Fruit fly (Drosophila melanogaster) whole organism, embryonic: Measurements from ENCODE around the gene CG10747.
A peak's percentile ranks its signal among the peaks of the same experiment; 100 is the strongest.

Experiments
- Awh ChIP-seq: fragments of 200-800 bp; sonication (Bioruptor generic); IDR thresholded peaks from 2 replicates; pipeline ENCODE4, ENCODE4 v1.3.6; 2022; ENCODE audit warnings: missing biosample characterization, missing genetic modification characterization
- CG10267 ChIP-seq: fragments of 200-800 bp; sonication (Bioruptor generic); optimal IDR thresholded peaks from 2 replicates; lab custom pipeline; 2018; ENCODE audit warnings: missing biosample characterization, mild to moderate bottlenecking, missing genetic modification characterization, moderate library complexity
- CG10321 ChIP-seq: fragments of 200-800 bp; sonication (Bioruptor generic); IDR thresholded peaks from 2 replicates; pipeline ENCODE4 v1.3.6; 2022; ENCODE audit warnings: missing biosample characterization, missing genetic modification characterization
- CG10543 ChIP-seq: fragments of 200-800 bp; sonication (Bioruptor generic); optimal IDR thresholded peaks from 3 replicates; lab custom pipeline; 2017; ENCODE audit warnings: missing biosample characterization, mild to moderate bottlenecking, missing genetic modification characterization, moderate library complexity
- CG11504 ChIP-seq: fragments of 200-800 bp; sonication (Bioruptor generic); optimal IDR thresholded peaks from 3 replicates; lab custom pipeline; 2019; ENCODE audit warnings: missing biosample characterization, mild to moderate bottlenecking, missing genetic modification characterization, moderate library complexity
- CG11560 ChIP-seq: fragments of 200-800 bp; sonication (Bioruptor generic); IDR thresholded peaks from 3 replicates; pipeline ENCODE4 v1.3.6; 2022; ENCODE audit warnings: missing biosample characterization, missing genetic modification characterization
- CG11723 ChIP-seq: fragments of 200-800 bp; sonication (Bioruptor generic); optimal IDR thresholded peaks from 2 replicates; lab custom pipeline; 2017; ENCODE audit warnings: missing biosample characterization, mild to moderate bottlenecking, missing genetic modification characterization
- CG12299 ChIP-seq: fragments of 200-800 bp; sonication (Bioruptor generic); optimal IDR thresholded peaks from 2 replicates; lab custom pipeline; 2018; ENCODE audit warnings: missing biosample characterization, mild to moderate bottlenecking, missing genetic modification characterization
- CG13624 ChIP-seq: fragments of 200-800 bp; sonication (Bioruptor generic); optimal IDR thresholded peaks from 2 replicates; lab custom pipeline; 2016; ENCODE audit warnings: missing biosample characterization, missing genetic modification characterization
- CG13894 ChIP-seq: fragments of 200-800 bp; sonication (Bioruptor generic); optimal IDR thresholded peaks from 3 replicates; lab custom pipeline; 2018; ENCODE audit warnings: missing biosample characterization, mild to moderate bottlenecking, missing genetic modification characterization, moderate library complexity
- CG14014 ChIP-seq: fragments of 200-800 bp; sonication (Bioruptor generic); IDR thresholded peaks from 2 replicates; pipeline ENCODE4 v1.3.6; 2022; ENCODE audit warnings: missing biosample characterization, missing genetic modification characterization
- CG14050 ChIP-seq: fragments of 200-800 bp; sonication (Bioruptor generic); IDR thresholded peaks from 3 replicates; pipeline ENCODE4 v1.3.6; 2022; ENCODE audit warnings: missing biosample characterization, missing genetic modification characterization
- CG15269 ChIP-seq: fragments of 200-800 bp; sonication (Bioruptor generic); optimal IDR thresholded peaks from 2 replicates; lab custom pipeline; 2018; ENCODE audit warnings: missing biosample characterization, mild to moderate bottlenecking, missing genetic modification characterization, moderate library complexity
- CG15479 ChIP-seq: fragments of 200-800 bp; sonication (Bioruptor generic); optimal IDR thresholded peaks from 3 replicates; lab custom pipeline; 2019; ENCODE audit warnings: missing biosample characterization, mild to moderate bottlenecking, missing genetic modification characterization, moderate library complexity
- CG16779 ChIP-seq: fragments of 200-800 bp; sonication (Bioruptor generic); IDR thresholded peaks from 2 replicates; pipeline ENCODE4 v1.3.6; 2022; ENCODE audit warnings: missing biosample characterization, missing genetic modification characterization
- CG16815 ChIP-seq: fragments of 200-800 bp; sonication (Bioruptor generic); optimal IDR thresholded peaks from 3 replicates; lab custom pipeline; 2017; ENCODE audit warnings: missing biosample characterization, mild to moderate bottlenecking, missing genetic modification characterization
- CG17802 ChIP-seq: fragments of 200-800 bp; sonication (Bioruptor generic); optimal IDR thresholded peaks from 2 replicates; lab custom pipeline; 2018; ENCODE audit warnings: missing biosample characterization, mild to moderate bottlenecking, missing genetic modification characterization, moderate library complexity
- CG18011 ChIP-seq: fragments of 200-800 bp; sonication (Bioruptor generic); optimal IDR thresholded peaks from 2 replicates; lab custom pipeline; 2017; ENCODE audit warnings: missing biosample characterization, missing genetic modification characterization, mild to moderate bottlenecking, moderate library complexity, missing genotype
- CG1832 ChIP-seq: fragments of 200-800 bp; sonication (Bioruptor generic); optimal IDR thresholded peaks from 2 replicates; lab custom pipeline; 2017; ENCODE audit warnings: missing biosample characterization, mild to moderate bottlenecking, missing genetic modification characterization, inconsistent platforms
- CG18476 ChIP-seq: fragments of 200-800 bp; sonication (Bioruptor generic); optimal IDR thresholded peaks from 2 replicates; lab custom pipeline; 2016; ENCODE audit warnings: missing biosample characterization, mild to moderate bottlenecking, missing genetic modification characterization
- CG18619 ChIP-seq: fragments of 200-800 bp; sonication (Bioruptor generic); optimal IDR thresholded peaks from 3 replicates; lab custom pipeline; 2017; ENCODE audit warnings: missing biosample characterization, mild to moderate bottlenecking, missing genetic modification characterization
- CG2129 ChIP-seq: fragments of 200-800 bp; sonication (Bioruptor generic); IDR thresholded peaks from 2 replicates; pipeline ENCODE4 v1.3.6; 2022; ENCODE audit warnings: missing biosample characterization, missing genetic modification characterization; ENCODE audit not compliant: partially characterized antibody
- CG2202 ChIP-seq: fragments of 200-800 bp; sonication (Bioruptor generic); optimal IDR thresholded peaks from 2 replicates; lab custom pipeline; 2018; ENCODE audit warnings: missing biosample characterization, mild to moderate bottlenecking, missing genetic modification characterization
- CG4707 ChIP-seq: fragments of 200-800 bp; sonication (Bioruptor generic); optimal IDR thresholded peaks from 2 replicates; lab custom pipeline; 2018; ENCODE audit warnings: missing biosample characterization, mild to moderate bottlenecking, missing genetic modification characterization, moderate library complexity
- CG7271 ChIP-seq: fragments of 200-800 bp; sonication (Bioruptor generic); optimal IDR thresholded peaks from 2 replicates; lab custom pipeline; 2018; ENCODE audit warnings: missing biosample characterization, mild to moderate bottlenecking, missing genetic modification characterization, moderate library complexity
- CG7839 ChIP-seq: fragments of 200-800 bp; sonication (Bioruptor generic); optimal IDR thresholded peaks from 3 replicates; lab custom pipeline; 2018; ENCODE audit warnings: missing biosample characterization, mild to moderate bottlenecking, missing genetic modification characterization, moderate library complexity
- CG8281 ChIP-seq: fragments of 200-800 bp; sonication (Bioruptor generic); optimal IDR thresholded peaks from 2 replicates; lab custom pipeline; 2018; ENCODE audit warnings: missing biosample characterization, mild to moderate bottlenecking, missing genetic modification characterization, moderate library complexity
- D19A ChIP-seq: fragments of 200-800 bp; optimal IDR thresholded peaks from 3 replicates; lab custom pipeline; 2019; ENCODE audit warnings: missing biosample characterization, mild to moderate bottlenecking, missing genetic modification characterization, moderate library complexity
- Dll ChIP-seq: fragments of 200-800 bp; sonication (Bioruptor generic); IDR thresholded peaks from 4 replicates; pipeline ENCODE4 v1.3.6; 2022; ENCODE audit warnings: missing biosample characterization, missing genetic modification characterization; ENCODE audit not compliant: partially characterized antibody
- Lpt ChIP-seq: fragments of >200 bp; optimal IDR thresholded peaks from 2 replicates; lab custom pipeline; 2018; ENCODE audit warnings: missing biosample characterization, missing genetic modification characterization
- Meics ChIP-seq: fragments of 200-800 bp; sonication (Bioruptor generic); optimal IDR thresholded peaks from 2 replicates; lab custom pipeline; 2017; ENCODE audit warnings: missing biosample characterization, mild to moderate bottlenecking, missing genetic modification characterization
- Pdp1 ChIP-seq, 2 experiments: fragments of 200-800 bp; sonication (Bioruptor generic); optimal IDR thresholded peaks; 3 replicates each; lab custom pipeline; 2016; ENCODE audit warnings: missing biosample characterization in 2 of 2, missing genetic modification characterization in 2 of 2, mild to moderate bottlenecking in 1 of 2, moderate library complexity in 1 of 2
- Poxn ChIP-seq: fragments of 200-800 bp; sonication (Bioruptor generic); IDR thresholded peaks from 2 replicates; pipeline ENCODE4 v1.3.6; 2022; ENCODE audit warnings: missing biosample characterization, missing genetic modification characterization
- Ptx1 ChIP-seq: fragments of 200-800 bp; sonication (Bioruptor generic); IDR thresholded peaks from 2 replicates; pipeline ENCODE4 v1.3.6; 2022; ENCODE audit warnings: missing biosample characterization, missing genetic modification characterization
- Ravus ChIP-seq: fragments of 200-800 bp; sonication (Bioruptor generic); IDR thresholded peaks from 2 replicates; pipeline ENCODE4 v1.3.6; 2022; ENCODE audit warnings: missing biosample characterization, missing genetic modification characterization
- chn ChIP-seq: fragments of 200-800 bp; sonication (Bioruptor generic); optimal IDR thresholded peaks from 2 replicates; lab custom pipeline; 2016; ENCODE audit warnings: missing biosample characterization, missing genetic modification characterization
- croc ChIP-seq: fragments of 200-800 bp; sonication (Bioruptor generic); conservative IDR thresholded peaks from 3 replicates; pipeline ENCODE4 v1.3.6; 2022; ENCODE audit warnings: missing biosample characterization, missing genetic modification characterization
- ewg ChIP-seq: fragments of 200-800 bp; sonication (Bioruptor generic); optimal IDR thresholded peaks from 3 replicates; lab custom pipeline; 2017; ENCODE audit warnings: mild to moderate bottlenecking, missing biosample characterization, missing genetic modification reagents, missing genetic modification characterization
- hkb ChIP-seq, 2 experiments: fragments of 200-800 bp in 1 of 2; fragments of >200 bp in 1 of 2; sonication (Bioruptor generic) in 1 of 2; IDR thresholded peaks in 1 of 2; optimal IDR thresholded peaks in 1 of 2; 2 replicates each; pipeline versions ENCODE4 v1.3.6 to Lab custom; 2017 to 2022; ENCODE audit warnings: missing biosample characterization in 1 of 2, missing genetic modification characterization in 1 of 2
- kni ChIP-seq: fragments of 200-800 bp; sonication (Bioruptor generic); optimal IDR thresholded peaks from 3 replicates; lab custom pipeline; 2017; ENCODE audit warnings: mild to moderate bottlenecking, missing biosample characterization, missing genetic modification reagents, missing genetic modification characterization
- oc ChIP-seq: fragments of 200-800 bp; sonication (Bioruptor generic); optimal IDR thresholded peaks from 2 replicates; lab custom pipeline; 2018; ENCODE audit warnings: missing biosample characterization, mild to moderate bottlenecking, missing genetic modification characterization, moderate library complexity
- psq ChIP-seq: fragments of 200-800 bp; sonication (Bioruptor generic); optimal IDR thresholded peaks from 2 replicates; lab custom pipeline; 2017; ENCODE audit warnings: missing biosample characterization, missing genetic modification characterization
- sim ChIP-seq: fragments of 200-800 bp; sonication (Bioruptor generic); IDR thresholded peaks from 2 replicates; pipeline ENCODE4 v1.3.6; 2022; ENCODE audit warnings: missing biosample characterization, missing genetic modification characterization
- sima ChIP-seq: fragments of 200-800 bp; sonication (Bioruptor generic); optimal IDR thresholded peaks from 2 replicates; lab custom pipeline; 2016; ENCODE audit warnings: missing biosample characterization, missing genetic modification characterization
- sisA ChIP-seq: fragments of 200-800 bp; sonication (Bioruptor generic); IDR thresholded peaks from 2 replicates; pipeline ENCODE4 v1.3.6; 2022; ENCODE audit warnings: missing biosample characterization, missing genetic modification characterization
- stc ChIP-seq: fragments of 200-800 bp; sonication (Bioruptor generic); IDR thresholded peaks from 2 replicates; pipeline ENCODE4 v1.3.6; 2022; ENCODE audit warnings: missing biosample characterization, missing genetic modification characterization
- tgo ChIP-seq: fragments of 200-800 bp; sonication (Bioruptor generic); IDR thresholded peaks from 3 replicates; pipeline ENCODE4 v1.3.6; 2022; ENCODE audit warnings: missing biosample characterization, missing genetic modification characterization
- yki ChIP-seq: fragments of >200 bp; optimal IDR thresholded peaks from 3 replicates; lab custom pipeline; 2018

Gene CG10747

DNA sequence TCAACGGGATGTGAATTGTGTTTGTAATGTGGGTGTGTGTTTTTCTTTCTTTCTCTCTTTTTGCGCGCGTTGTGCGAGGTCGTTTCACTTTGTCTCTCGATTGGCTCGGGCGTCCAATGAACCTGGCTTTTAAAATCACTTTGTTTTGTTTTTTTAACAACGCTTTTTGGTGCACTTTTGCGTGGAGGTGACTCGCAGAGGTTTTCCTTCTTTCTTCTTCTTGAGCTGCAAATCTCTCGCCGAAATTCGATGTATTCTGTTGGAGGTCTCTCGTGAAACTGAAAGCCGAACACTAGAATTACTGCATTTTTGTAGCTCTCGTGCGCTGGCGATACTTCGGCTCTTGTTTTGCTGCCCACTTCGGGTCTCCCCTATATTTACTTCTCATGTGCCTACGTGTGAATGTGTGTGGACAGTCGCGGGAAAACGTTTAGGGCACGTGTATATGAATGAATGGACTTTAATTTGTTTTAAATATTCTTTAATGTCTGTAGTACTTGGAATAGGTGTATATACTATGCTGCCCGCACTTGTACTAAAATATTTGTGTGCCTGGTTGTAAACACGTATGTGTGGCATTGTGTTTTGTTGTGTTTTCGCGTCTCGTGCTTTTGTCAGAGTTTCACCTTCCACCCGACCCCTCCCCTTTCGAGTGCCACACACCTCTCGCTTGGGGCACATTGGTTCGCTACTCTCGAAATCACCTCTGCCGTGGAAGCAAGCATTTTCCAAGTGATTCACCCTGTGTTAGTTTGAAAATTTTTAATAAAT is 6.2 kb downstream of the CG10747 start, which contains the start of gene fok (continued):
- TF ChIP-seq CG18476 (GFP tag; lab: Kevin White, UChicago) (peak; percentile 96), CG15479 (GFP tag; lab: Kevin White, UChicago) (peak; percentile 61), Dll (GFP tag; lab: Robert Waterston, UW) (peak; percentile 32; the same call in 1 of the 4 replicates), CG13894 (peak; percentile 98), CG15269 (peak; percentile 98), Ptx1 (GFP tag; lab: Robert Waterston, UW) (peak; percentile 97), CG7271 (tag; lab: Kevin White, UChicago) (peak; percentile 90), Ravus (GFP tag; lab: Robert Waterston, UW) (peak; percentile 78), CG11723 (GFP tag; lab: Kevin White, UChicago) (peak; percentile 96), CG8281 (tag; lab: Kevin White, UChicago) (peak; percentile 87), CG2129 (no peak), psq (GFP tag; lab: Kevin White, UChicago) (peak; percentile 90), CG16815 (GFP tag; lab: Kevin White, UChicago) (peak; percentile 93), Meics (peak; percentile 95), D19A (tag; lab: Kevin White, UChicago) (peak; percentile 95), CG10321 (peak; percentile 71; the same call in 1 of the 2 replicates), CG4707 (GFP tag; lab: Kevin White, UChicago) (peak; percentile 87), chn (GFP tag; lab: Kevin White, UChicago) (peak; percentile 94), Awh (GFP tag; lab: Robert Waterston, UW) (peak; percentile 94), sisA (GFP tag; lab: Robert Waterston, UW) (peak; percentile 91), sima (GFP tag; lab: Kevin White, UChicago) (peak; percentile 73), CG17802 (peak; percentile 71), CG16779 (GFP tag; lab: Robert Waterston, UW) (peak; percentile 80; the same call in 1 of the 2 replicates), CG11504 (tag; lab: Kevin White, UChicago) (peak; percentile 97), CG14050 (peak; percentile 94), yki (lab: Kevin White, UChicago) (no peak), Poxn (GFP tag; lab: Robert Waterston, UW) (peak; percentile 87), CG2202 (tag; lab: Kevin White, UChicago) (peak; percentile 91), tgo (GFP tag; lab: Robert Waterston, UW) (peak; percentile 97), hkb (optimal IDR thresholded peaks at IDR 0.05; lab: Kevin White, UChicago) (no peak), hkb (GFP tag; IDR thresholded peaks at IDR 0.05; lab: Robert Waterston, UW) (peak; percentile 98), CG18011 (GFP tag; lab: Kevin White, UChicago) (peak; percentile 86), CG10267 (tag; lab: Kevin White, UChicago) (peak; percentile 93), CG7839 (tag; lab: Kevin White, UChicago) (peak; percentile 98), CG18619 (GFP tag; lab: Kevin White, UChicago) (peak; percentile 95), kni (GFP tag; lab: Kevin White, UChicago) (peak; percentile 99), ewg (GFP tag; lab: Kevin White, UChicago) (peak; percentile 91), croc (GFP tag; lab: Robert Waterston, UW) (peak; percentile 92), sim (GFP tag; lab: Robert Waterston, UW) (peak; percentile 86), CG14014 (GFP tag; lab: Robert Waterston, UW) (peak; percentile 94), stc (peak; percentile 89), Lpt (GFP tag; lab: Kevin White, UChicago) (no peak), CG1832 (GFP tag; lab: Kevin White, UChicago) (no peak), CG12299 (tag; lab: Kevin White, UChicago) (peak; percentile 96), Pdp1 (GFP tag; optimal IDR thresholded peaks at IDR 0.05; lab: Kevin White, UChicago) (peak; percentile 94), CG10543 (peak; percentile 100), CG13624 (peak; percentile 95), CG11560 (peak; percentile 86), oc (tag; lab: Kevin White, UChicago) (peak; percentile 94)
